Fruit fly (Drosophila melanogaster) whole organism, prepupa: ENCODE data around the gene Vlet.
A peak's percentile ranks its signal among the peaks of the same experiment; 100 is the strongest.

Experiments used
- Blimp-1 ChIP-seq: fragments of 200-800 bp; sonication (Bioruptor generic); optimal IDR thresholded peaks from 3 replicates; lab custom pipeline; 2017; ENCODE audit warnings: missing biosample characterization, missing genetic modification characterization, mild to moderate bottlenecking, moderate library complexity, missing genetic modification reagents
- CG10631 ChIP-seq: fragments of 200-800 bp; sonication (Bioruptor generic); optimal IDR thresholded peaks from 2 replicates; lab custom pipeline; 2016; ENCODE audit warnings: missing biosample characterization, missing genetic modification characterization
- CG10669 ChIP-seq: fragments of 200-800 bp; sonication (Bioruptor generic); optimal IDR thresholded peaks from 3 replicates; lab custom pipeline; 2018; ENCODE audit warnings: missing biosample characterization, mild to moderate bottlenecking, missing genetic modification characterization, moderate library complexity
- CG11902 ChIP-seq: fragments of 200-800 bp; sonication (Bioruptor generic); optimal IDR thresholded peaks from 3 replicates; lab custom pipeline; 2016; ENCODE audit warnings: missing biosample characterization, missing genetic modification characterization
- CG1621 ChIP-seq: fragments of 200-800 bp; sonication (Bioruptor generic); optimal IDR thresholded peaks from 3 replicates; lab custom pipeline; 2018; ENCODE audit warnings: missing biosample characterization, mild to moderate bottlenecking, missing genetic modification characterization
- CG16779 ChIP-seq: fragments of 200-800 bp; sonication (Bioruptor generic); optimal IDR thresholded peaks from 3 replicates; lab custom pipeline; 2017; ENCODE audit warnings: missing biosample characterization, mild to moderate bottlenecking, missing genetic modification characterization
- CG31627 ChIP-seq: fragments of 200-800 bp; sonication (Bioruptor generic); optimal IDR thresholded peaks from 3 replicates; lab custom pipeline; 2016; ENCODE audit warnings: missing biosample characterization, missing genetic modification characterization
- CG32006 ChIP-seq: fragments of 200-800 bp; sonication (Bioruptor generic); optimal IDR thresholded peaks from 3 replicates; lab custom pipeline; 2017; ENCODE audit warnings: missing biosample characterization, mild to moderate bottlenecking, missing genetic modification characterization
- CG34406 ChIP-seq: fragments of 200-800 bp; sonication (Bioruptor generic); optimal IDR thresholded peaks from 3 replicates; lab custom pipeline; 2016; ENCODE audit warnings: missing biosample characterization, missing genetic modification characterization
- CG4318 ChIP-seq: fragments of 200-800 bp; sonication (Bioruptor generic); optimal IDR thresholded peaks from 3 replicates; lab custom pipeline; 2017; ENCODE audit warnings: missing biosample characterization, mild to moderate bottlenecking, missing genetic modification characterization
- CG6163 ChIP-seq: fragments of 200-800 bp; sonication (Bioruptor generic); IDR thresholded peaks from 3 replicates; pipeline ENCODE4 v1.3.6; 2022; ENCODE audit warnings: missing biosample characterization, missing genetic modification characterization
- CG6276 ChIP-seq: fragments of 200-800 bp; sonication (Bioruptor generic); optimal IDR thresholded peaks from 2 replicates; lab custom pipeline; 2017; ENCODE audit warnings: missing biosample characterization, mild to moderate bottlenecking, missing genetic modification characterization
- CG6854 ChIP-seq: fragments of 200-800 bp; sonication (Bioruptor generic); optimal IDR thresholded peaks from 2 replicates; lab custom pipeline; 2017; ENCODE audit warnings: missing biosample characterization, mild to moderate bottlenecking, missing genetic modification characterization
- CG7368 ChIP-seq: fragments of 200-800 bp; sonication (Bioruptor generic); optimal IDR thresholded peaks from 3 replicates; lab custom pipeline; 2016; ENCODE audit warnings: missing biosample characterization, missing genetic modification characterization
- CG8119 ChIP-seq: fragments of 200-800 bp; sonication (Bioruptor generic); IDR thresholded peaks from 3 replicates; pipeline ENCODE4 v1.3.6; 2022; ENCODE audit warnings: missing biosample characterization, missing genetic modification characterization
- CG8319 ChIP-seq: fragments of 200-800 bp; sonication (Bioruptor generic); optimal IDR thresholded peaks from 3 replicates; lab custom pipeline; 2016; ENCODE audit warnings: missing biosample characterization, missing genetic modification characterization
- CG8632 ChIP-seq: fragments of 200-800 bp; sonication (Bioruptor generic); optimal IDR thresholded peaks from 3 replicates; lab custom pipeline; 2016; ENCODE audit warnings: missing biosample characterization, missing genetic modification characterization
- Eip75B ChIP-seq: fragments of 200-800 bp; sonication (Bioruptor generic); optimal IDR thresholded peaks from 3 replicates; lab custom pipeline; 2016; ENCODE audit warnings: missing biosample characterization, missing genetic modification characterization
- Eip78C ChIP-seq: fragments of 200-800 bp; sonication (Bioruptor generic); peaks from one replicate; lab custom pipeline; 2016; ENCODE audit warnings: missing biosample characterization, missing genetic modification characterization
- Eip93F ChIP-seq: fragments of 200-800 bp; sonication (Bioruptor generic); optimal IDR thresholded peaks from 2 replicates; lab custom pipeline; 2016; ENCODE audit warnings: missing biosample characterization, mild to moderate bottlenecking, missing genetic modification characterization
- Ets21C ChIP-seq: fragments of 200-800 bp; sonication (Bioruptor generic); optimal IDR thresholded peaks from 3 replicates; lab custom pipeline; 2016; ENCODE audit warnings: missing biosample characterization, missing genetic modification characterization
- Ets96B ChIP-seq: fragments of 200-800 bp; optimal IDR thresholded peaks from 2 replicates; lab custom pipeline; 2019; ENCODE audit warnings: missing biosample characterization, mild to moderate bottlenecking, missing genetic modification characterization, moderate library complexity
- Hr38 ChIP-seq: sonication (Bioruptor generic); optimal IDR thresholded peaks from 2 replicates; lab custom pipeline; 2016; ENCODE audit warnings: missing biosample characterization, missing genetic modification characterization
- Hr39 ChIP-seq: fragments of 200-800 bp; sonication (Bioruptor generic); optimal IDR thresholded peaks from 2 replicates; lab custom pipeline; 2016; ENCODE audit warnings: missing biosample characterization, missing genetic modification characterization
- Hr4 ChIP-seq: fragments of 200-800 bp; sonication (Bioruptor generic); optimal IDR thresholded peaks from 3 replicates; lab custom pipeline; 2016; ENCODE audit warnings: missing biosample characterization, missing genetic modification characterization
- Met ChIP-seq: fragments of 200-800 bp; sonication (Bioruptor generic); optimal IDR thresholded peaks from 3 replicates; lab custom pipeline; 2016; ENCODE audit warnings: missing biosample characterization, missing genetic modification characterization
- OdsH ChIP-seq: fragments of 200-800 bp; sonication (Bioruptor generic); optimal IDR thresholded peaks from 3 replicates; lab custom pipeline; 2016; ENCODE audit warnings: missing biosample characterization, missing genetic modification characterization
- Smox ChIP-seq: fragments of 200-800 bp; sonication (Bioruptor generic); optimal IDR thresholded peaks from 3 replicates; lab custom pipeline; 2016; ENCODE audit warnings: missing biosample characterization, missing genetic modification characterization
- Sox102F ChIP-seq: fragments of 200-800 bp; sonication (Bioruptor generic); optimal IDR thresholded peaks from 2 replicates; lab custom pipeline; 2016; ENCODE audit warnings: missing biosample characterization, mild to moderate bottlenecking, missing genetic modification characterization
- Sox14 ChIP-seq: fragments of 200-800 bp; sonication (Bioruptor generic); optimal IDR thresholded peaks from 3 replicates; lab custom pipeline; 2016; ENCODE audit warnings: missing biosample characterization, missing genetic modification characterization
- Sox15 ChIP-seq: fragments of 200-800 bp; sonication (Bioruptor generic); optimal IDR thresholded peaks from 3 replicates; lab custom pipeline; 2016; ENCODE audit warnings: missing biosample characterization, missing genetic modification characterization
- acj6 ChIP-seq: fragments of 200-800 bp; sonication (Bioruptor generic); optimal IDR thresholded peaks from 3 replicates; lab custom pipeline; 2016; ENCODE audit warnings: missing biosample characterization, missing genetic modification characterization
- cyc ChIP-seq: fragments of 200-800 bp; sonication (Bioruptor generic); optimal IDR thresholded peaks from 3 replicates; lab custom pipeline; 2016; ENCODE audit warnings: missing biosample characterization, missing genetic modification characterization
- dac ChIP-seq: fragments of 200-800 bp; sonication (Bioruptor generic); optimal IDR thresholded peaks from 2 replicates; lab custom pipeline; 2017; ENCODE audit warnings: missing biosample characterization, mild to moderate bottlenecking, missing genetic modification characterization
- dsx ChIP-seq: fragments of 200-800 bp; optimal IDR thresholded peaks from 3 replicates; lab custom pipeline; 2019; ENCODE audit warnings: missing biosample characterization, mild to moderate bottlenecking, missing genetic modification characterization, moderate library complexity; ENCODE audit not compliant: poor library complexity, severe bottlenecking
- eg ChIP-seq: fragments of 200-800 bp; sonication (Bioruptor generic); IDR thresholded peaks from 3 replicates; pipeline ENCODE4 v1.3.6; 2022; ENCODE audit warnings: missing biosample characterization, missing genetic modification characterization
- esn ChIP-seq: fragments of 200-800 bp; sonication (Bioruptor generic); optimal IDR thresholded peaks from 2 replicates; lab custom pipeline; 2016; ENCODE audit warnings: missing biosample characterization, mild to moderate bottlenecking, missing genetic modification characterization, moderate library complexity
- fd85E ChIP-seq: fragments of 200-800 bp; sonication (Bioruptor generic); optimal IDR thresholded peaks from 3 replicates; lab custom pipeline; 2016; ENCODE audit warnings: missing biosample characterization, missing genetic modification characterization
- lz ChIP-seq: fragments of 200-800 bp; sonication (Bioruptor generic); optimal IDR thresholded peaks from 3 replicates; lab custom pipeline; 2016; ENCODE audit warnings: missing biosample characterization, missing genetic modification characterization
- net ChIP-seq: fragments of 200-800 bp; sonication (Bioruptor generic); optimal IDR thresholded peaks from 3 replicates; lab custom pipeline; 2016; ENCODE audit warnings: missing biosample characterization, missing genetic modification characterization
- pdm3 ChIP-seq: fragments of 200-800 bp; sonication (Bioruptor generic); optimal IDR thresholded peaks from 3 replicates; lab custom pipeline; 2016; ENCODE audit warnings: missing biosample characterization, missing genetic modification characterization
- salr ChIP-seq, 2 experiments: fragments of 200-800 bp; sonication (Bioruptor generic); optimal IDR thresholded peaks; 3 replicates each; lab custom pipeline; 2016 to 2018; ENCODE audit warnings: missing biosample characterization in 2 of 2, missing genetic modification characterization in 2 of 2, mild to moderate bottlenecking in 1 of 2
- spab ChIP-seq: fragments of 200-800 bp; sonication (Bioruptor generic); optimal IDR thresholded peaks from 2 replicates; lab custom pipeline; 2017; ENCODE audit warnings: missing biosample characterization, mild to moderate bottlenecking, missing genetic modification characterization, missing genetic modification reagents
- ss ChIP-seq, 2 experiments: fragments of 200-800 bp; sonication (Bioruptor generic); optimal IDR thresholded peaks; 2 replicates in 1 of 2; 3 replicates in 1 of 2; lab custom pipeline; 2017 to 2018; ENCODE audit warnings: mild to moderate bottlenecking in 2 of 2, missing biosample characterization in 2 of 2, missing genetic modification characterization in 2 of 2, moderate library complexity in 1 of 2
- svp ChIP-seq: fragments of 200-800 bp; sonication (Bioruptor generic); peaks from one replicate; lab custom pipeline; 2016; ENCODE audit warnings: missing biosample characterization, missing genetic modification characterization
- vri ChIP-seq: fragments of 200-800 bp; sonication (Bioruptor generic); optimal IDR thresholded peaks from 3 replicates; lab custom pipeline; 2016; ENCODE audit warnings: missing biosample characterization, mild to moderate bottlenecking, missing genetic modification characterization

The Vlet gene

dm6 chrX:11715263-11715659 is 36.9 kb upstream of the Vlet start, which contains the start of gene Amun (continued):
- no peak for TF ChIP-seq fd85E (GFP tag; lab: Kevin White, UChicago)
- peak; percentile 41 for TF ChIP-seq svp (GFP tag; lab: Kevin White, UChicago)
- no peak for TF ChIP-seq CG8632 (GFP tag; lab: Kevin White, UChicago)
- TF ChIP-seq CG31627 (GFP tag; lab: Kevin White, UChicago) = peak; percentile 62
- no peak for TF ChIP-seq CG1621 (tag; lab: Kevin White, UChicago)
- peak; percentile 6 for TF ChIP-seq spab (GFP tag; lab: Kevin White, UChicago)
- peak; percentile 48 for TF ChIP-seq lz (GFP tag; lab: Kevin White, UChicago)
- peak; percentile 16 for TF ChIP-seq CG4318 (GFP tag; lab: Kevin White, UChicago)
- TF ChIP-seq Blimp-1 = no peak
- TF ChIP-seq salr (GFP tag; optimal IDR thresholded peaks at IDR 0.05; lab: Kevin White, UChicago) = peak in 1 of 2 experiments; percentile 63
- TF ChIP-seq esn (GFP tag; lab: Kevin White, UChicago) = peak; percentile 62
- no peak for TF ChIP-seq CG6854 (GFP tag; lab: Kevin White, UChicago)
- no peak for TF ChIP-seq Eip93F (GFP tag; lab: Kevin White, UChicago)
- TF ChIP-seq CG16779 (tag; lab: Kevin White, UChicago) = no peak
- peak; percentile 44 for TF ChIP-seq net (GFP tag; lab: Kevin White, UChicago)
- TF ChIP-seq Smox = peak; percentile 63
- TF ChIP-seq eg (GFP tag; lab: Robert Waterston, UW) = peak; percentile 41
- peak; percentile 16 for TF ChIP-seq CG10631 (GFP tag; lab: Kevin White, UChicago)
- TF ChIP-seq cyc (GFP tag; lab: Kevin White, UChicago) = peak; percentile 25
- TF ChIP-seq pdm3 (GFP tag; lab: Kevin White, UChicago) = peak; percentile 52

- no peak for TF ChIP-seq pdm3 (GFP tag; lab: Kevin White, UChicago)
- no peak for TF ChIP-seq OdsH (GFP tag; lab: Kevin White, UChicago)
- TF ChIP-seq net (GFP tag; lab: Kevin White, UChicago) = no peak
- no peak for TF ChIP-seq CG8319 (GFP tag; lab: Kevin White, UChicago)
- TF ChIP-seq Hr4 = peak; percentile 50
- TF ChIP-seq Sox15 = no peak
- TF ChIP-seq esn (GFP tag; lab: Kevin White, UChicago) = peak; percentile 49
- TF ChIP-seq acj6 (GFP tag; lab: Kevin White, UChicago) = no peak
- TF ChIP-seq eg (GFP tag; lab: Robert Waterston, UW) = peak; percentile 73
- no peak for TF ChIP-seq CG6276 (GFP tag; lab: Kevin White, UChicago)
- TF ChIP-seq dac (GFP tag; lab: Kevin White, UChicago) = peak; percentile 31
- TF ChIP-seq Hr38 (GFP tag; lab: Kevin White, UChicago) = no peak
- peak; percentile 9 for TF ChIP-seq CG31627 (GFP tag; lab: Kevin White, UChicago)
- peak in 1 of 2 experiments; percentile 42 for TF ChIP-seq ss (GFP tag; optimal IDR thresholded peaks at IDR 0.05; lab: Kevin White, UChicago)
- TF ChIP-seq Eip93F (GFP tag; lab: Kevin White, UChicago) = no peak
- no peak for TF ChIP-seq CG4318 (GFP tag; lab: Kevin White, UChicago)
- no peak for TF ChIP-seq CG11902 (GFP tag; lab: Kevin White, UChicago)
- no peak for TF ChIP-seq vri
- TF ChIP-seq CG6854 (GFP tag; lab: Kevin White, UChicago) = no peak
- TF ChIP-seq CG6163 (GFP tag; lab: Robert Waterston, UW) = peak; percentile 83
- TF ChIP-seq dsx = no peak
- TF ChIP-seq Met (GFP tag; lab: Kevin White, UChicago) = peak; percentile 47
- no peak for TF ChIP-seq CG1621 (tag; lab: Kevin White, UChicago)
- no peak for TF ChIP-seq Hr39 (GFP tag; lab: Kevin White, UChicago)
- TF ChIP-seq CG7368 (GFP tag; lab: Kevin White, UChicago) = no peak
- TF ChIP-seq Sox14 (GFP tag; lab: Kevin White, UChicago) = peak; percentile 43
- TF ChIP-seq CG10631 (GFP tag; lab: Kevin White, UChicago) = no peak
- no peak for TF ChIP-seq Ets21C (GFP tag; lab: Kevin White, UChicago)
- TF ChIP-seq CG8119 (GFP tag; lab: Robert Waterston, UW) = peak; percentile 40; the same call in 1 of the 3 replicates
- TF ChIP-seq Smox = no peak
- TF ChIP-seq Sox102F (GFP tag; lab: Kevin White, UChicago) = peak; percentile 49
- TF ChIP-seq CG34406 = peak; percentile 46
- peak; percentile 15 for TF ChIP-seq cyc (GFP tag; lab: Kevin White, UChicago)
- no peak for TF ChIP-seq Ets96B (tag; lab: Kevin White, UChicago)
- TF ChIP-seq Blimp-1 = no peak
- no peak for TF ChIP-seq Eip75B (GFP tag; lab: Kevin White, UChicago)
- TF ChIP-seq Eip78C = peak; percentile 80
- peak in 1 of 2 experiments; percentile 12 for TF ChIP-seq salr (GFP tag; optimal IDR thresholded peaks at IDR 0.05; lab: Kevin White, UChicago)
- no peak for TF ChIP-seq CG8632 (GFP tag; lab: Kevin White, UChicago)
- TF ChIP-seq CG32006 = peak; percentile 66
- peak; percentile 19 for TF ChIP-seq CG10669 (GFP tag; lab: Kevin White, UChicago)
These were observed 36.3 kb upstream of the Vlet start for dm6 chrX:11714529-11715262.
